Fruit fly (Drosophila melanogaster) whole organism, adult: ENCODE results near the gene ph-p.
A peak's percentile ranks its signal among the peaks of the same experiment; 100 is the strongest.

Source experiments
- CG11617 ChIP-seq: fragments of 200-800 bp; sonication (Bioruptor generic); optimal IDR thresholded peaks from 2 replicates; lab custom pipeline; 2017; ENCODE audit warnings: mild to moderate bottlenecking, missing biosample characterization, missing genetic modification reagents, missing genetic modification characterization
- CG12768 ChIP-seq: fragments of 200-800 bp; sonication (Bioruptor generic); optimal IDR thresholded peaks from 2 replicates; lab custom pipeline; 2017; ENCODE audit warnings: missing biosample characterization, missing genetic modification characterization, mild to moderate bottlenecking, moderate library complexity, missing genetic modification reagents
- CG14711 ChIP-seq: fragments of 200-800 bp; sonication (Bioruptor generic); optimal IDR thresholded peaks from 2 replicates; lab custom pipeline; 2018; ENCODE audit warnings: missing biosample characterization, mild to moderate bottlenecking, missing genetic modification characterization, moderate library complexity
- CG1620 ChIP-seq: fragments of 200-800 bp; sonication (Bioruptor generic); optimal IDR thresholded peaks from 2 replicates; lab custom pipeline; 2016; ENCODE audit warnings: missing biosample characterization, missing genetic modification characterization
- CG33017 ChIP-seq: fragments of 200-800 bp; sonication (Bioruptor generic); optimal IDR thresholded peaks from 2 replicates; lab custom pipeline; 2018; ENCODE audit warnings: missing biosample characterization, mild to moderate bottlenecking, missing genetic modification characterization, moderate library complexity
- CG5204 ChIP-seq: fragments of 200-800 bp; sonication (Bioruptor generic); optimal IDR thresholded peaks from 2 replicates; lab custom pipeline; 2016; ENCODE audit warnings: missing biosample characterization, missing genetic modification characterization
- CG7045 ChIP-seq: fragments of 200-800 bp; sonication (Bioruptor generic); optimal IDR thresholded peaks from 2 replicates; lab custom pipeline; 2017; ENCODE audit warnings: missing biosample characterization, mild to moderate bottlenecking, missing genetic modification characterization
- CG7101 ChIP-seq: fragments of 200-800 bp; sonication (Bioruptor generic); optimal IDR thresholded peaks from 2 replicates; lab custom pipeline; 2018; ENCODE audit warnings: missing biosample characterization, mild to moderate bottlenecking, missing genetic modification characterization, moderate library complexity
- Clk ChIP-seq: fragments of 200-800 bp; sonication (Bioruptor generic); optimal IDR thresholded peaks from 2 replicates; lab custom pipeline; 2017; ENCODE audit warnings: missing biosample characterization, missing genetic modification characterization
- Crg-1 ChIP-seq: fragments of 200-800 bp; sonication (Bioruptor generic); optimal IDR thresholded peaks from 2 replicates; lab custom pipeline; 2016; ENCODE audit warnings: missing biosample characterization, missing genetic modification characterization
- Hr96 ChIP-seq: fragments of 200-800 bp; sonication (Bioruptor generic); optimal IDR thresholded peaks from 2 replicates; lab custom pipeline; 2016; ENCODE audit warnings: missing biosample characterization, missing genetic modification characterization
- Mnt ChIP-seq: fragments of 200-800 bp; sonication (Bioruptor generic); optimal IDR thresholded peaks from 2 replicates; lab custom pipeline; 2016; ENCODE audit warnings: missing biosample characterization, mild to moderate bottlenecking, missing genetic modification characterization
- bab1 ChIP-seq: fragments of 200-800 bp; sonication (Bioruptor generic); optimal IDR thresholded peaks from 3 replicates; lab custom pipeline; 2019; ENCODE audit warnings: missing biosample characterization, mild to moderate bottlenecking, missing genetic modification characterization, moderate library complexity
- cic ChIP-seq: fragments of 200-800 bp; sonication (Bioruptor generic); optimal IDR thresholded peaks from 2 replicates; lab custom pipeline; 2017; ENCODE audit warnings: missing biosample characterization, mild to moderate bottlenecking, missing genetic modification characterization, moderate library complexity
- cnc ChIP-seq, 2 experiments: fragments of >200 bp; optimal IDR thresholded peaks; 2 replicates each; lab custom pipeline; 2017
- kay ChIP-seq: fragments of 200-800 bp; sonication (Bioruptor generic); peaks from one replicate; lab custom pipeline; 2016; ENCODE audit warnings: missing biosample characterization, missing genetic modification characterization, borderline replicate concordance
- ovo ChIP-seq: fragments of 200-800 bp; sonication (Bioruptor generic); optimal IDR thresholded peaks from 2 replicates; lab custom pipeline; 2016; ENCODE audit warnings: missing biosample characterization, missing genetic modification characterization
- pad ChIP-seq: fragments of 200-800 bp; sonication (Bioruptor generic); optimal IDR thresholded peaks from 3 replicates; lab custom pipeline; 2017; ENCODE audit warnings: missing biosample characterization, missing genetic modification characterization, mild to moderate bottlenecking, moderate library complexity, missing genetic modification reagents
- tj ChIP-seq: fragments of 200-800 bp; sonication (Bioruptor generic); optimal IDR thresholded peaks from 3 replicates; lab custom pipeline; 2017; ENCODE audit warnings: missing biosample characterization, mild to moderate bottlenecking, missing genetic modification characterization, moderate library complexity
- toe ChIP-seq: fragments of 200-800 bp; sonication (Bioruptor generic); optimal IDR thresholded peaks from 2 replicates; lab custom pipeline; 2016; ENCODE audit warnings: missing biosample characterization, missing genetic modification characterization

ph-p gene

dm6 chrX:2121716-2122601 lies 16.2 kb downstream of the ph-p start:
- TF ChIP-seq CG33017 (tag; lab: Kevin White, UChicago) (peak; percentile 48), CG5204 (GFP tag; lab: Kevin White, UChicago) (no peak), CG14711 (peak; percentile 12), CG7045 (GFP tag; lab: Kevin White, UChicago) (no peak), CG7101 (tag; lab: Kevin White, UChicago) (peak; percentile 12), kay (GFP tag; lab: Kevin White, UChicago) (no peak), tj (GFP tag; lab: Kevin White, UChicago) (no peak), Clk (no peak), CG11617 (GFP tag; lab: Kevin White, UChicago) (no peak), pad (GFP tag; lab: Kevin White, UChicago) (peak; percentile 99), Hr96 (GFP tag; lab: Kevin White, UChicago) (no peak), CG1620 (GFP tag; lab: Kevin White, UChicago) (no peak), Mnt (GFP tag; lab: Kevin White, UChicago) (no peak), Crg-1 (GFP tag; lab: Kevin White, UChicago) (no peak), CG12768 (GFP tag; lab: Kevin White, UChicago) (no peak), ovo (GFP tag; lab: Kevin White, UChicago) (no peak), cnc (optimal IDR thresholded peaks at IDR 0.05; lab: Kevin White, UChicago) (no peak), bab1 (GFP tag; lab: Kevin White, UChicago) (peak; percentile 9), cic (no peak), toe (GFP tag; lab: Kevin White, UChicago) (no peak)

DNA sequence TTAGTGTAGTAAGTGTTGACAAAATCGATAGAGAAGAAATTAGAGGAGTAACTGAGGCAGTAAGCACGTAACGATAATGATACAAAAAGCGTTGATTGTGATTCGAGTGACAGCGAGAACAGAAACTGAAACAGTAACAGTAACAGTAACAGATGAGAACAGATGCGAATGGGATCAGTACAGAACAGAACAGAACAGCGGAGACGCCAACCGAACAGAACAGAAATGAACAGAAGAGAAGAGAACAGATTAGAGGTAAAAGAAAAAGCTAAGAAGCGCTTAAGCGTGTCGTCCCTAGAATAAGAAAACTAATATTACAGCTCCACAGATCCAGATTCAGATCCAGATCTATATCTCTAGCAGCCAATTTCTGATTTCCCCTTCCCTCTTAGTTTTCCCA lies 25.5 kb downstream of the ph-p start:
- TF ChIP-seq CG12768 (GFP tag; lab: Kevin White, UChicago) (no peak), Hr96 (GFP tag; lab: Kevin White, UChicago) (no peak)

- no peak for TF ChIP-seq CG1620 (GFP tag; lab: Kevin White, UChicago)
- no peak for TF ChIP-seq cic
- peak; percentile 64 for TF ChIP-seq CG7045 (GFP tag; lab: Kevin White, UChicago)
- peak; percentile 71 for TF ChIP-seq CG14711
- peak; percentile 47 for TF ChIP-seq CG33017 (tag; lab: Kevin White, UChicago)
- TF ChIP-seq pad (GFP tag; lab: Kevin White, UChicago) = peak; percentile 16
- TF ChIP-seq CG12768 (GFP tag; lab: Kevin White, UChicago) = peak; percentile 62
- TF ChIP-seq bab1 (GFP tag; lab: Kevin White, UChicago) = peak; percentile 32
- peak; percentile 54 for TF ChIP-seq kay (GFP tag; lab: Kevin White, UChicago)
- peak; percentile 74 for TF ChIP-seq CG7101 (tag; lab: Kevin White, UChicago)
Measured at dm6 chrX:2108639-2109038, 29.5 kb downstream of the ph-p start.

DNA sequence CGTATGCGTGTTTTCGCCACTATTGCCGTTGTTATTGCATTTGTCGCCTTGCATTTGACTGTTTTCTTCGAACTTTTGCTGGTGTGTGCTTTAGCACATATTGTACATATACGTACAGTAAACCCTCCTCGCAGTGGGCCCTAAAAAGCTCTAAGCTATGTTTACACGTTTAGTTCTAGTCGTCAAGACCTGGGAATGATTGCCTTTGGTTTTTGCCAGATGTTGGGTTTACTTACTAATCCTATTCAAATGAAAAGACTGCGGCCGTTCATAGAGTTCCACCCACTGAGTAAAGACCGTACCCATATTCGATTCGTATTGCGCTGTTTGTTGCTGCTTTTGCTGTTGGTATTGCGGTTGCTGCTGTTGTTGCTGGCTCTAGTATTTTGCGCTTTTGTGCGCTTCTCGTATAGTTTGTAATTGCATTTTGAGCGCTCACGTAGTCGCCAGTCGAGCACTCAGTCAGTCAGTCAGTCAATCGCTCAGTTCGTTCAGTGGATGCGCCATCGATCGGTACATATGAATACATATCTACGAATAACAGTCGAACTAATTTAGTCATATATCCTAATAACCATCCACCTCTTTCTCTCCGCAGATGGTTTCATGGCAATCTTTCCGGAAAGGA lies 30.3 kb downstream of the ph-p start:
- TF ChIP-seq CG14711 (peak; percentile 87), kay (GFP tag; lab: Kevin White, UChicago) (no peak), CG12768 (GFP tag; lab: Kevin White, UChicago) (peak; percentile 86), CG7101 (tag; lab: Kevin White, UChicago) (peak; percentile 95), Mnt (GFP tag; lab: Kevin White, UChicago) (peak; percentile 77), Clk (peak; percentile 66), pad (GFP tag; lab: Kevin White, UChicago) (peak; percentile 74), ovo (GFP tag; lab: Kevin White, UChicago) (peak; percentile 85), cnc (optimal IDR thresholded peaks at IDR 0.05; lab: Kevin White, UChicago) (no peak), toe (GFP tag; lab: Kevin White, UChicago) (peak; percentile 72), CG33017 (tag; lab: Kevin White, UChicago) (peak; percentile 87), CG5204 (GFP tag; lab: Kevin White, UChicago) (peak; percentile 66), tj (GFP tag; lab: Kevin White, UChicago) (peak; percentile 68), Crg-1 (GFP tag; lab: Kevin White, UChicago) (peak; percentile 72), Hr96 (GFP tag; lab: Kevin White, UChicago) (peak; percentile 89), cic (peak; percentile 93), CG7045 (GFP tag; lab: Kevin White, UChicago) (peak; percentile 79), CG1620 (GFP tag; lab: Kevin White, UChicago) (peak; percentile 80), bab1 (GFP tag; lab: Kevin White, UChicago) (peak; percentile 94), CG11617 (GFP tag; lab: Kevin White, UChicago) (peak; percentile 89)

- TF ChIP-seq CG33017 (tag; lab: Kevin White, UChicago) (no peak), CG12768 (GFP tag; lab: Kevin White, UChicago) (no peak), bab1 (GFP tag; lab: Kevin White, UChicago) (no peak), Mnt (GFP tag; lab: Kevin White, UChicago) (no peak), CG7045 (GFP tag; lab: Kevin White, UChicago) (no peak), Clk (no peak), toe (GFP tag; lab: Kevin White, UChicago) (no peak), CG5204 (GFP tag; lab: Kevin White, UChicago) (no peak), ovo (GFP tag; lab: Kevin White, UChicago) (no peak), cic (no peak), kay (GFP tag; lab: Kevin White, UChicago) (no peak), CG1620 (GFP tag; lab: Kevin White, UChicago) (no peak), CG11617 (GFP tag; lab: Kevin White, UChicago) (no peak), tj (GFP tag; lab: Kevin White, UChicago) (no peak)
Measured at dm6 chrX:2106367-2106766, 31.8 kb downstream of the ph-p start.
